Fruit fly (Drosophila melanogaster) whole organism, embryonic: ENCODE results near the gene CG13138.

Source experiments
- Abd-B ChIP-seq: fragments of 200-800 bp; sonication (Bioruptor generic); optimal IDR thresholded peaks from 2 replicates; lab custom pipeline; 2018; ENCODE audit warnings: missing biosample characterization, mild to moderate bottlenecking, missing genetic modification characterization, moderate library complexity
- Antp ChIP-seq: fragments of 200-800 bp; sonication (Bioruptor generic); optimal IDR thresholded peaks from 3 replicates; lab custom pipeline; 2016; ENCODE audit warnings: missing biosample characterization, missing genetic modification characterization
- Asciz ChIP-seq: fragments of 200-800 bp; sonication (Bioruptor generic); optimal IDR thresholded peaks from 2 replicates; lab custom pipeline; 2017; ENCODE audit warnings: missing biosample characterization, mild to moderate bottlenecking, missing genetic modification characterization, missing genetic modification reagents
- BEAF-32 ChIP-seq: fragments of 200-800 bp; sonication (Bioruptor generic); optimal IDR thresholded peaks from 3 replicates; lab custom pipeline; 2017; ENCODE audit warnings: missing biosample characterization, missing genetic modification characterization, mild to moderate bottlenecking, moderate library complexity, missing genetic modification reagents
- Bdp1 ChIP-seq: fragments of 200-800 bp; sonication (Bioruptor generic); optimal IDR thresholded peaks from 3 replicates; lab custom pipeline; 2016; ENCODE audit warnings: missing biosample characterization, missing genetic modification characterization
- CG10274 ChIP-seq: fragments of 200-800 bp; sonication (Bioruptor generic); optimal IDR thresholded peaks from 3 replicates; lab custom pipeline; 2017; ENCODE audit warnings: missing biosample characterization, mild to moderate bottlenecking, missing genetic modification characterization
- CG10366 ChIP-seq: fragments of 200-800 bp; sonication (Bioruptor generic); IDR thresholded peaks from 2 replicates; pipeline ENCODE4 v1.3.6; 2022; ENCODE audit warnings: missing biosample characterization, missing genetic modification characterization
- CG14050 ChIP-seq: fragments of 200-800 bp; sonication (Bioruptor generic); IDR thresholded peaks from 3 replicates; pipeline ENCODE4 v1.3.6; 2022; ENCODE audit warnings: missing biosample characterization, missing genetic modification characterization
- CG14667 ChIP-seq: fragments of 200-800 bp; sonication (Bioruptor generic); IDR thresholded peaks from 2 replicates; pipeline ENCODE4 v1.3.6; 2022; ENCODE audit warnings: missing biosample characterization, missing genetic modification characterization
- CG17359 ChIP-seq: fragments of 200-800 bp; sonication (Bioruptor generic); optimal IDR thresholded peaks from 3 replicates; lab custom pipeline; 2018; ENCODE audit warnings: missing biosample characterization, mild to moderate bottlenecking, missing genetic modification characterization, moderate library complexity
- CG17385 ChIP-seq: fragments of 200-800 bp; sonication (Bioruptor generic); optimal IDR thresholded peaks from 3 replicates; lab custom pipeline; 2018; ENCODE audit warnings: missing biosample characterization, mild to moderate bottlenecking, missing genetic modification characterization
- CG2116 ChIP-seq: fragments of 200-800 bp; sonication (Bioruptor generic); optimal IDR thresholded peaks from 3 replicates; lab custom pipeline; 2018; ENCODE audit warnings: missing biosample characterization, mild to moderate bottlenecking, missing genetic modification characterization
- CG2875 ChIP-seq: fragments of 200-800 bp; sonication (Bioruptor generic); optimal IDR thresholded peaks from 2 replicates; lab custom pipeline; 2017; ENCODE audit warnings: missing biosample characterization, mild to moderate bottlenecking, missing genetic modification characterization, missing genetic modification reagents
- CG30020 ChIP-seq: fragments of 200-800 bp; optimal IDR thresholded peaks from 2 replicates; lab custom pipeline; 2019; ENCODE audit warnings: missing biosample characterization, mild to moderate bottlenecking, missing genetic modification characterization, moderate library complexity
- CG34224 ChIP-seq: fragments of 200-800 bp; sonication (Bioruptor generic); IDR thresholded peaks from 3 replicates; pipeline ENCODE4 v1.3.6; 2022; ENCODE audit warnings: missing biosample characterization, missing genetic modification characterization; ENCODE audit not compliant: partially characterized antibody
- CG4820 ChIP-seq: fragments of 200-800 bp; sonication (Bioruptor generic); optimal IDR thresholded peaks from 3 replicates; lab custom pipeline; 2016; ENCODE audit warnings: missing biosample characterization, missing genetic modification characterization
- CG6272 ChIP-seq: fragments of 200-800 bp; sonication (Bioruptor generic); IDR thresholded peaks from 2 replicates; pipeline ENCODE4 v1.3.6; 2022; ENCODE audit warnings: missing biosample characterization, missing genetic modification characterization
- CG8281 ChIP-seq: fragments of 200-800 bp; sonication (Bioruptor generic); optimal IDR thresholded peaks from 2 replicates; lab custom pipeline; 2018; ENCODE audit warnings: missing biosample characterization, mild to moderate bottlenecking, missing genetic modification characterization, moderate library complexity
- CG9609 ChIP-seq: fragments of 200-800 bp; sonication (Bioruptor generic); optimal IDR thresholded peaks from 3 replicates; lab custom pipeline; 2016; ENCODE audit warnings: missing biosample characterization, missing genetic modification characterization
- Dll ChIP-seq: fragments of 200-800 bp; sonication (Bioruptor generic); IDR thresholded peaks from 4 replicates; pipeline ENCODE4 v1.3.6; 2022; ENCODE audit warnings: missing biosample characterization, missing genetic modification characterization; ENCODE audit not compliant: partially characterized antibody
- Ets65A ChIP-seq: fragments of 200-800 bp; sonication (Bioruptor generic); peaks from one replicate; lab custom pipeline; 2016; ENCODE audit warnings: missing biosample characterization, missing genetic modification characterization
- Ets97D ChIP-seq: fragments of 200-800 bp; sonication (Bioruptor generic); optimal IDR thresholded peaks from 3 replicates; lab custom pipeline; 2016; ENCODE audit warnings: missing biosample characterization, missing genetic modification characterization
- H2.0 ChIP-seq: fragments of 200-800 bp; sonication (Bioruptor generic); IDR thresholded peaks from 2 replicates; pipeline ENCODE4 v1.3.6; 2022; ENCODE audit warnings: missing biosample characterization, missing genetic modification characterization
- Kr ChIP-seq: fragments of 200-800 bp; sonication (Bioruptor generic); optimal IDR thresholded peaks from 2 replicates; lab custom pipeline; 2017; ENCODE audit warnings: missing biosample characterization, mild to moderate bottlenecking, missing genetic modification characterization
- MBD-R2 ChIP-seq: fragments of 200-800 bp; sonication (Bioruptor generic); IDR thresholded peaks from 2 replicates; pipeline ENCODE4 v1.3.6; 2022; ENCODE audit warnings: missing biosample characterization, missing genetic modification characterization
- MESR4 ChIP-seq: fragments of 200-800 bp; sonication (Bioruptor generic); optimal IDR thresholded peaks from 2 replicates; lab custom pipeline; 2018; ENCODE audit warnings: missing biosample characterization, mild to moderate bottlenecking, missing genetic modification characterization, moderate library complexity
- Pdp1 ChIP-seq, 2 experiments: fragments of 200-800 bp; sonication (Bioruptor generic); optimal IDR thresholded peaks; 3 replicates each; lab custom pipeline; 2016; ENCODE audit warnings: missing biosample characterization in 2 of 2, missing genetic modification characterization in 2 of 2, mild to moderate bottlenecking in 1 of 2, moderate library complexity in 1 of 2
- Rx ChIP-seq: fragments of 200-800 bp; sonication (Bioruptor generic); IDR thresholded peaks from 2 replicates; pipeline ENCODE4 v1.3.6; 2022; ENCODE audit warnings: missing biosample characterization, missing genetic modification characterization
- Sin3A ChIP-seq: fragments of >200 bp; optimal IDR thresholded peaks from 2 replicates; lab custom pipeline; 2018
- Ssrp ChIP-seq: fragments of 200-800 bp; sonication (Bioruptor generic); optimal IDR thresholded peaks from 2 replicates; lab custom pipeline; 2018; ENCODE audit warnings: missing biosample characterization, mild to moderate bottlenecking, missing genetic modification characterization, moderate library complexity
- Taf1 ChIP-seq: fragments of 200-800 bp; sonication (Bioruptor generic); IDR thresholded peaks from 2 replicates; pipeline ENCODE4 v1.3.6; 2022; ENCODE audit warnings: missing biosample characterization, missing genetic modification characterization
- Xbp1 ChIP-seq: fragments of 200-800 bp; sonication (Bioruptor generic); optimal IDR thresholded peaks from 3 replicates; lab custom pipeline; 2016; ENCODE audit warnings: missing biosample characterization, mild to moderate bottlenecking, missing genetic modification characterization
- ara ChIP-seq: fragments of 200-800 bp; sonication (Bioruptor generic); IDR thresholded peaks from 2 replicates; pipeline ENCODE4 v1.3.6; 2022; ENCODE audit warnings: missing biosample characterization, missing genetic modification characterization
- az2 ChIP-seq: fragments of 200-800 bp; sonication (Bioruptor generic); optimal IDR thresholded peaks from 3 replicates; lab custom pipeline; 2016; ENCODE audit warnings: missing biosample characterization, missing genetic modification characterization
- cas ChIP-seq: fragments of 200-800 bp; sonication (Bioruptor generic); IDR thresholded peaks from 2 replicates; pipeline ENCODE4 v1.3.6; 2022; ENCODE audit warnings: missing biosample characterization, missing genetic modification characterization
- dm ChIP-seq: fragments of 200-800 bp; sonication (Bioruptor generic); optimal IDR thresholded peaks from 3 replicates; lab custom pipeline; 2016; ENCODE audit warnings: missing biosample characterization, missing genetic modification characterization
- dmrt11E ChIP-seq: fragments of 200-800 bp; sonication (Bioruptor generic); optimal IDR thresholded peaks from 3 replicates; lab custom pipeline; 2018; ENCODE audit warnings: missing biosample characterization, mild to moderate bottlenecking, missing genetic modification characterization, moderate library complexity
- fd96Cb ChIP-seq: fragments of 200-800 bp; sonication (Bioruptor generic); optimal IDR thresholded peaks from 2 replicates; lab custom pipeline; 2018; ENCODE audit warnings: missing biosample characterization, mild to moderate bottlenecking, missing genetic modification characterization, moderate library complexity
- jing ChIP-seq: fragments of 200-800 bp; sonication (Bioruptor generic); optimal IDR thresholded peaks from 2 replicates; lab custom pipeline; 2018; ENCODE audit warnings: missing biosample characterization, mild to moderate bottlenecking, missing genetic modification characterization
- nerfin-1 ChIP-seq: fragments of 200-800 bp; sonication (Bioruptor generic); optimal IDR thresholded peaks from 3 replicates; lab custom pipeline; 2019; ENCODE audit warnings: missing biosample characterization, mild to moderate bottlenecking, missing genetic modification characterization, moderate library complexity
- nom ChIP-seq: fragments of 200-800 bp; sonication (Bioruptor generic); optimal IDR thresholded peaks from 2 replicates; lab custom pipeline; 2017; ENCODE audit warnings: missing biosample characterization, missing genetic modification characterization, mild to moderate bottlenecking, moderate library complexity, missing genetic modification reagents
- pho ChIP-seq: fragments of 200-800 bp; sonication (Bioruptor generic); optimal IDR thresholded peaks from 2 replicates; lab custom pipeline; 2016; ENCODE audit warnings: missing biosample characterization, missing genetic modification characterization
- sd ChIP-seq: fragments of 200-800 bp; sonication (Bioruptor generic); optimal IDR thresholded peaks from 3 replicates; lab custom pipeline; 2018; ENCODE audit warnings: missing biosample characterization, mild to moderate bottlenecking, missing genetic modification characterization, moderate library complexity
- sna ChIP-seq: fragments of 200-800 bp; sonication (Bioruptor generic); IDR thresholded peaks from 2 replicates; pipeline ENCODE4 v1.3.6; 2022; ENCODE audit warnings: missing biosample characterization, missing genetic modification characterization; ENCODE audit not compliant: partially characterized antibody
- stwl ChIP-seq: fragments of 200-800 bp; sonication (Bioruptor generic); optimal IDR thresholded peaks from 3 replicates; lab custom pipeline; 2018; ENCODE audit warnings: missing biosample characterization, mild to moderate bottlenecking, missing genetic modification characterization, moderate library complexity
- tll ChIP-seq, 2 experiments: fragments of 200-800 bp in 1 of 2; fragments of >200 bp in 1 of 2; sonication (Bioruptor generic) in 1 of 2; optimal IDR thresholded peaks; 2 replicates each; lab custom pipeline; 2017 to 2019; ENCODE audit warnings: missing biosample characterization in 2 of 2, missing genetic modification characterization in 2 of 2, mild to moderate bottlenecking in 1 of 2, moderate library complexity in 1 of 2
- ttk ChIP-seq: fragments of 200-800 bp; sonication (Bioruptor generic); IDR thresholded peaks from 2 replicates; pipeline ENCODE4 v2.1.2; 2022; ENCODE audit warnings: missing biosample characterization, missing genetic modification characterization
- vnd ChIP-seq: fragments of 200-800 bp; sonication (Bioruptor generic); IDR thresholded peaks from 3 replicates; pipeline ENCODE4 v1.3.6; 2022; ENCODE audit warnings: missing biosample characterization, missing genetic modification characterization; ENCODE audit not compliant: partially characterized antibody
- zen ChIP-seq: fragments of 200-800 bp; sonication (Bioruptor generic); optimal IDR thresholded peaks from 3 replicates; lab custom pipeline; 2018; ENCODE audit warnings: missing biosample characterization, mild to moderate bottlenecking, missing genetic modification characterization, moderate library complexity

CG13138 gene

DNA sequence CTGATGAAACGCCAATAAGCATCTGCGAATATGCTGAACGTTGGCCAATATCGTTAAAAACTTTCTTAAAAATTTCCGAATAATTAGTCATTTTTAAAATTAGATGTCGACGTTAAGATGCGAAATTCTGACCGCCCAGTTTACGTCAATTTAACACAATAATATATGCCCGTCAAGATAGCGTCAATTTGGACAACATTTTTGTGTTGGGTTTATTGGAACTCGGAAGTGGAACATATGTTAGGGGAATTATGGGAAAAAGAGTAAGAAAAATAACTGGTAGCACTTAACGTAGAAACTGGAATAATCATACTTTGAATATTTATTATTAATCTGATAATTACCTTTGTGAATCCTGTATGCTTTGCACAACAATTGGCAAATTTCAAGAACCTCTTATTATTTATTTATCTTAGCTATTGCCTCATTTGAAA is 46.1 kb downstream of the CG13138 start, which contains the start of gene CG5676 (continued):
- TF ChIP-seq Antp (GFP tag; lab: Kevin White, UChicago) (no peak), MBD-R2 (GFP tag; lab: Robert Waterston, UW) (peak; percentile 70), Ets97D (peak; percentile 26)

DNA sequence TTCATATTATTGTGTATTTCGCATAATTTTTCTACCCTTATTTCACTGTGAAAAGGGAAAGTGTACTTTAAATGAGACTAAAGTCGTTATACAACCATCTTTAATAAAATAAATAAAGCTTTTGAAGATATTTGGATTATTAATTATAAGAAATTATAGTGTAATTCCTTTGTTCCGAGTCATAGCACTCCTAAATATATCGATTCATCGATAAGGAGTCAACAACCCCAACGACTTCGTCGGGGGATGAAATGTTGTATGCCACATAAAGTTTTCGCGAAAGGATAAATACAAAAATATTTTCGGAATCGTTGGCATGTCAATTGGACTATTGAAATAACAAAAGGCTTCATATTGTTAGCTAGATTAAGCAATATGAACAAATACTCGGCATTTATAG is 50.2 kb downstream of the CG13138 start, which contains the start of gene Ror:
TSS of gene Ror (plus strand) at position 252 of the 400 bp plus-strand sequence.
- TF ChIP-seq CG4820: no peak
- TF ChIP-seq CG9609 (GFP tag; lab: Kevin White, UChicago): no peak
- TF ChIP-seq fd96Cb: no peak
- TF ChIP-seq tll (GFP tag; optimal IDR thresholded peaks at IDR 0.05; lab: Kevin White, UChicago): no peak
- peak; percentile 50 for TF ChIP-seq BEAF-32 (GFP tag; lab: Kevin White, UChicago)
- TF ChIP-seq CG30020 (tag; lab: Kevin White, UChicago): peak; percentile 64
- TF ChIP-seq vnd (GFP tag; lab: Robert Waterston, UW): no peak
- TF ChIP-seq Taf1 (GFP tag; lab: Robert Waterston, UW): no peak
- peak; percentile 43 for TF ChIP-seq nerfin-1 (tag; lab: Kevin White, UChicago)
- TF ChIP-seq CG6272 (GFP tag; lab: Robert Waterston, UW): no peak
- no peak for TF ChIP-seq jing (GFP tag; lab: Kevin White, UChicago)
- TF ChIP-seq CG8281 (tag; lab: Kevin White, UChicago): no peak
- no peak for TF ChIP-seq Bdp1
- TF ChIP-seq Ssrp: no peak
- no peak for TF ChIP-seq Pdp1 (GFP tag; optimal IDR thresholded peaks at IDR 0.05; lab: Kevin White, UChicago)
- TF ChIP-seq Kr (GFP tag; lab: Kevin White, UChicago): no peak
- no peak for TF ChIP-seq dm (GFP tag; lab: Kevin White, UChicago)
- TF ChIP-seq stwl (tag; lab: Kevin White, UChicago): peak; percentile 1
- no peak for TF ChIP-seq CG17359 (tag; lab: Kevin White, UChicago)
- TF ChIP-seq CG34224 (GFP tag; lab: Robert Waterston, UW): no peak
- TF ChIP-seq cas (GFP tag; lab: Robert Waterston, UW): no peak
- TF ChIP-seq CG14050 (GFP tag; lab: Robert Waterston, UW): no peak
- no peak for TF ChIP-seq Abd-B (GFP tag; lab: Kevin White, UChicago)
- TF ChIP-seq CG10366 (GFP tag; lab: Robert Waterston, UW): no peak
- no peak for TF ChIP-seq CG10274 (GFP tag; lab: Kevin White, UChicago)
- no peak for TF ChIP-seq nom
- TF ChIP-seq az2 (GFP tag; lab: Kevin White, UChicago): no peak
- TF ChIP-seq sna (GFP tag; lab: Robert Waterston, UW): no peak
- no peak for TF ChIP-seq ttk
- peak; percentile 71 for TF ChIP-seq CG2116
- no peak for TF ChIP-seq zen (tag; lab: Kevin White, UChicago)
- no peak for TF ChIP-seq sd (tag; lab: Kevin White, UChicago)
- no peak for TF ChIP-seq CG17385 (GFP tag; lab: Kevin White, UChicago)
- TF ChIP-seq Dll: 0 out of 4 replicates have a peak, but pooled peaks have one; percentile 12
- TF ChIP-seq Sin3A (lab: Kevin White, UChicago): no peak
- no peak for TF ChIP-seq Ets65A (GFP tag; lab: Kevin White, UChicago)
- TF ChIP-seq Rx (GFP tag; lab: Robert Waterston, UW): no peak
- no peak for TF ChIP-seq ara
- TF ChIP-seq Asciz (GFP tag; lab: Kevin White, UChicago): no peak
- no peak for TF ChIP-seq CG14667 (GFP tag; lab: Robert Waterston, UW)
- peak; percentile 7 for TF ChIP-seq MESR4 (GFP tag; lab: Kevin White, UChicago)
- no peak for TF ChIP-seq dmrt11E (tag; lab: Kevin White, UChicago)
- TF ChIP-seq H2.0 (GFP tag; lab: Robert Waterston, UW): no peak
- TF ChIP-seq Xbp1 (GFP tag; lab: Kevin White, UChicago): no peak
- no peak for TF ChIP-seq CG2875 (GFP tag; lab: Kevin White, UChicago)
- no peak for TF ChIP-seq pho (GFP tag; lab: Kevin White, UChicago)
